Fruit fly (Drosophila melanogaster) Kc167 (cell line): Measurements from ENCODE around the gene dpr18.

ENCODE experiments used
- Myc ChIP-seq: fragments of >200 bp; optimal IDR thresholded peaks from 2 replicates; lab custom pipeline; 2017; ENCODE audit warnings: missing external identifiers
- h ChIP-seq: fragments of >200 bp; optimal IDR thresholded peaks from 3 replicates; lab custom pipeline; 2018; ENCODE audit warnings: missing external identifiers
- psq ChIP-seq: fragments of >200 bp; optimal IDR thresholded peaks from 2 replicates; lab custom pipeline; 2017; ENCODE audit warnings: missing external identifiers
- ttk ChIP-seq: sonication (Bioruptor generic); optimal IDR thresholded peaks from 2 replicates; lab custom pipeline; 2017; ENCODE audit warnings: missing external identifiers

DNA sequence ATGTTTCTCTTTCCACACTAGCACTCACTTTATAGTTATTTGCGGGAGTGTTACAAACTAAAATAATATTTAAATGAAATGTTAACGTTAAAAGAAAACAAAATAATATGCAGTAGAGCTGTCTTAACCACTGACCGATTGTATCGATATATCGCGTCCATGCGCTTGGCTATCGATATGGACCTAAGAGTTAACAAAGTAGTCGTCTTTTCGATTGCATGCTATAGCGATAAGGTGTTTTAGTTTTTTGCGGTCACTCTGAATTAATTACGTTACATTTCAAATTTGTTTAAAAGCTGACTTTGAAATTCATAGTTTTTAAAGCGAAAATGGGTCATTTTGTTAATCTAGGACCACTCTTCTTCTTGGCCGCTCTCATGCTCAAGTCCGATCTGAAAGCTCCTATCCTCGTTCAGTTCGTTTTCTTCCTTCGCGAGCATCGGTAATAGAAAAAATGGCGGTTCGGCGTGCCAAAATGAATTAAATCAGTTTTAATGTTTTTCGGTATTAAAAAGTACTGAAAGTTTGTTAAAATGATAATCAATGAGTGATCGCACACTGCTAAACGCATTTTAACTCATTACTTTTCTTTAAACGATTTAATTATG, 9.9 kb downstream of the dpr18 start, which contains the start of gene Nipsnap:
- TF ChIP-seq Myc (lab: Kevin White, UChicago) (no peak), psq (lab: Kevin White, UChicago) (no peak), ttk (lab: Kevin White, UChicago) (no peak), h (lab: Kevin White, UChicago) (no peak)
